Fruit fly (Drosophila melanogaster) whole organism: ENCODE data around the gene Ppox.
A peak's percentile ranks its signal among the peaks of the same experiment; 100 is the strongest.

Experiments
- CG8478 ChIP-seq: fragments of >200 bp; optimal IDR thresholded peaks from 2 replicates; lab custom pipeline; 2018; ENCODE audit warnings: inconsistent platforms
- Dll ChIP-seq: fragments of >200 bp; optimal IDR thresholded peaks from 2 replicates; lab custom pipeline; 2017
- EcR ChIP-seq, 2 experiments: fragments of >200 bp; optimal IDR thresholded peaks; 2 replicates each; lab custom pipeline; 2017; ENCODE audit warnings: missing biosample characterization in 2 of 2, missing genetic modification characterization in 2 of 2, missing genetic modification reagents in 2 of 2
- pan ChIP-seq: fragments of >200 bp; optimal IDR thresholded peaks from 2 replicates; lab custom pipeline; 2017
- psq ChIP-seq: fragments of >200 bp; optimal IDR thresholded peaks from 2 replicates; lab custom pipeline; 2017
- usp ChIP-seq: fragments of >200 bp; optimal IDR thresholded peaks from 2 replicates; lab custom pipeline; 2017; ENCODE audit warnings: missing biosample characterization, missing genetic modification characterization, mixed read lengths

Gene Ppox

dm6 chr3R:24661679-24662411 lies at the start of gene Ppox:
Ppox (minus strand) TSS chr3R:24661851.
- TF ChIP-seq CG8478 (lab: Kevin White, UChicago) (no peak), Dll (lab: Kevin White, UChicago) (no peak), usp (no peak), psq (no peak), EcR (GFP tag; optimal IDR thresholded peaks at IDR 0.05; lab: Kevin White, UChicago) (no peak), pan (no peak)

dm6 chr3R:24699309-24699708 lies 37.7 kb upstream of the Ppox start:
- TF ChIP-seq Dll (lab: Kevin White, UChicago) (no peak), pan (no peak)

- TF ChIP-seq Dll (lab: Kevin White, UChicago) (no peak), psq (no peak), pan (no peak), usp (no peak), EcR (GFP tag; optimal IDR thresholded peaks at IDR 0.05; lab: Kevin White, UChicago) (no peak), CG8478 (lab: Kevin White, UChicago) (no peak)
These were observed 31.2 kb upstream of the Ppox start for dm6 chr3R:24692863-24693262.

- TF ChIP-seq psq (no peak), Dll (lab: Kevin White, UChicago) (no peak), usp (no peak), CG8478 (lab: Kevin White, UChicago) (no peak), EcR (GFP tag; optimal IDR thresholded peaks at IDR 0.05; lab: Kevin White, UChicago) (no peak), pan (no peak)
These were observed 10.0 kb upstream of the Ppox start for dm6 chr3R:24671662-24672061.

- TF ChIP-seq usp (no peak), Dll (lab: Kevin White, UChicago) (peak; percentile 68)
These were observed 6.0 kb upstream of the Ppox start for dm6 chr3R:24667538-24668207.

dm6 chr3R:24663044-24663443 lies 1.4 kb upstream of the Ppox start:
- TF ChIP-seq usp (no peak), CG8478 (lab: Kevin White, UChicago) (no peak), Dll (lab: Kevin White, UChicago) (no peak), EcR (GFP tag; optimal IDR thresholded peaks at IDR 0.05; lab: Kevin White, UChicago) (no peak), pan (no peak), psq (no peak)

dm6 chr3R:24662412-24662796 lies 753 bp upstream of the Ppox start, which contains the start of gene slo:
slo (plus strand) TSS chr3R:24662491.
- TF ChIP-seq psq (no peak), Dll (lab: Kevin White, UChicago) (no peak), pan (no peak), CG8478 (lab: Kevin White, UChicago) (no peak)

- TF ChIP-seq psq (no peak), EcR (GFP tag; optimal IDR thresholded peaks at IDR 0.05; lab: Kevin White, UChicago) (no peak), usp (no peak), pan (no peak), Dll (lab: Kevin White, UChicago) (no peak), CG8478 (lab: Kevin White, UChicago) (no peak)
These were observed 2.3 kb downstream of the Ppox start, which contains the start of gene CG31126 for dm6 chr3R:24659173-24659846. CG31126 (plus strand) TSS chr3R:24659621.

dm6 chr3R:24654770-24655322 lies 6.8 kb downstream of the Ppox start, which contains the start of the genes CG31125 and CG6695:
CG31125 (minus strand) TSS chr3R:24654820.
CG6695 (plus strand) TSS chr3R:24655160.
- TF ChIP-seq usp: no peak
- no peak for TF ChIP-seq pan
- TF ChIP-seq EcR (GFP tag; optimal IDR thresholded peaks at IDR 0.05; lab: Kevin White, UChicago): no peak

- TF ChIP-seq EcR (GFP tag; optimal IDR thresholded peaks at IDR 0.05; lab: Kevin White, UChicago): no peak
- TF ChIP-seq psq: no peak
- TF ChIP-seq CG8478 (lab: Kevin White, UChicago): no peak
- no peak for TF ChIP-seq usp
- TF ChIP-seq pan: no peak
- TF ChIP-seq Dll (lab: Kevin White, UChicago): no peak
These were observed 10.6 kb downstream of the Ppox start for dm6 chr3R:24651044-24651459.

dm6 chr3R:24649923-24650322 lies 11.7 kb downstream of the Ppox start, which contains the start of the genes puf and ash2:
puf (minus strand) TSS chr3R:24650043.
ash2 (plus strand) TSS chr3R:24650125.
- TF ChIP-seq Dll (lab: Kevin White, UChicago): no peak
- TF ChIP-seq EcR (GFP tag; optimal IDR thresholded peaks at IDR 0.05; lab: Kevin White, UChicago): no peak
- TF ChIP-seq pan: no peak
- no peak for TF ChIP-seq usp
- TF ChIP-seq psq: no peak

- TF ChIP-seq psq (no peak), EcR (GFP tag; optimal IDR thresholded peaks at IDR 0.05; lab: Kevin White, UChicago) (no peak), Dll (lab: Kevin White, UChicago) (no peak), CG8478 (lab: Kevin White, UChicago) (no peak), usp (no peak), pan (no peak)
These were observed 26.7 kb downstream of the Ppox start, which contains the start of gene MtnF for dm6 chr3R:24634957-24635356. MtnF (minus strand) TSS chr3R:24635165.
